Worm (Caenorhabditis elegans) whole organism, L4/young adult: ENCODE results near the gene lgc-35.

Experiments used
- W03F9.2 ChIP-seq: fragments of 150-350 bp; optimal IDR thresholded peaks from 2 replicates; lab custom pipeline; 2014; ENCODE audit warnings: missing biosample characterization, missing genetic modification characterization
- dao-5 ChIP-seq: sonication (generic microtip); optimal IDR thresholded peaks from 2 replicates; lab custom pipeline; 2016; ENCODE audit warnings: missing genotype, missing genetic modification characterization, moderate library complexity, missing compliant biosample characterization
- him-1 ChIP-seq: sonication (generic microtip); optimal IDR thresholded peaks from 2 replicates; lab custom pipeline; 2016; ENCODE audit warnings: missing genotype, missing genetic modification reagents, missing genetic modification characterization, missing compliant biosample characterization

- no peak for TF ChIP-seq dao-5 (tag; lab: Kevin White, UChicago)
- TF ChIP-seq him-1, result no peak
- no peak for TF ChIP-seq W03F9.2 (tag; lab: Kevin White, UChicago)
Measured at ce11 chrII:12878071-12878668, 38.2 kb upstream of the lgc-35 start, which contains the start of gene gsy-1.
